Worm (Caenorhabditis elegans) whole organism, L1 larva: ENCODE results near the gene scl-21.

Experiments
- C16A3.4 ChIP-seq: fragments of 150-350 bp; optimal IDR thresholded peaks from 2 replicates; lab custom pipeline; 2014; ENCODE audit warnings: missing biosample characterization, missing genetic modification characterization
- C34B4.2 ChIP-seq: sonication (generic microtip); optimal IDR thresholded peaks from 2 replicates; lab custom pipeline; 2017; ENCODE audit warnings: mild to moderate bottlenecking, missing genetic modification characterization, missing compliant biosample characterization
- F16B12.6 ChIP-seq: fragments of 150-350 bp; optimal IDR thresholded peaks from 2 replicates; lab custom pipeline; 2014; ENCODE audit warnings: missing biosample characterization, missing genetic modification characterization
- Y116A8C.19 ChIP-seq: sonication (generic microtip); optimal IDR thresholded peaks from 2 replicates; lab custom pipeline; 2016; ENCODE audit warnings: missing compliant biosample characterization, missing genetic modification characterization, borderline replicate concordance
- aha-1 ChIP-seq: fragments of 150-350 bp; optimal IDR thresholded peaks from 2 replicates; lab custom pipeline; 2014; ENCODE audit warnings: missing biosample characterization, missing genetic modification characterization
- blmp-1 ChIP-seq: fragments of 150-350 bp; optimal IDR thresholded peaks from 2 replicates; lab custom pipeline; 2014; ENCODE audit warnings: missing biosample characterization, missing genetic modification characterization
- ceh-63 ChIP-seq: fragments of 200-800 bp; sonication (Bioruptor generic); optimal IDR thresholded peaks from 2 replicates; lab custom pipeline; 2018; ENCODE audit warnings: mild to moderate bottlenecking, missing genetic modification characterization, missing compliant biosample characterization
- ceh-8 ChIP-seq: fragments of 200-800 bp; sonication (Bioruptor generic); optimal IDR thresholded peaks from 2 replicates; lab custom pipeline; 2018; ENCODE audit warnings: mild to moderate bottlenecking, missing genetic modification characterization, moderate library complexity, missing compliant biosample characterization
- ceh-90 ChIP-seq: sonication (generic microtip); optimal IDR thresholded peaks from 2 replicates; lab custom pipeline; 2016; ENCODE audit warnings: missing genetic modification characterization, missing compliant biosample characterization
- ces-1 ChIP-seq: fragments of 150-350 bp; optimal IDR thresholded peaks from 2 replicates; lab custom pipeline; 2014; ENCODE audit warnings: missing biosample characterization, missing genetic modification reagents, missing genetic modification characterization
- dpl-1 ChIP-seq, 3 experiments: fragments of 150-350 bp in 2 of 3; sonication (generic microtip) in 1 of 3; optimal IDR thresholded peaks; 2 replicates each; lab custom pipeline; 2014 to 2017; ENCODE audit warnings: missing biosample characterization in 3 of 3, missing genetic modification characterization in 3 of 3, missing genetic modification reagents in 3 of 3
- dsc-1 ChIP-seq: sonication (generic microtip); optimal IDR thresholded peaks from 2 replicates; lab custom pipeline; 2016; ENCODE audit warnings: mild to moderate bottlenecking, missing genetic modification characterization, missing compliant biosample characterization
- egl-13 ChIP-seq: sonication (generic microtip); optimal IDR thresholded peaks from 2 replicates; lab custom pipeline; 2016; ENCODE audit warnings: missing genotype, missing genetic modification reagents, missing genetic modification characterization, missing compliant biosample characterization
- egl-27 ChIP-seq, 2 experiments: fragments of 150-350 bp in 1 of 2; sonication (generic microtip); optimal IDR thresholded peaks; 3 replicates each; lab custom pipeline; 2017 to 2018; ENCODE audit warnings: missing biosample characterization in 2 of 2, missing genetic modification characterization in 2 of 2, missing genetic modification reagents in 2 of 2
- fos-1 ChIP-seq: fragments of 150-350 bp; optimal IDR thresholded peaks from 2 replicates; lab custom pipeline; 2014; ENCODE audit warnings: missing biosample characterization, missing genetic modification characterization
- grh-1 ChIP-seq: fragments of 200-800 bp; sonication (Bioruptor generic); IDR thresholded peaks from 2 replicates; pipeline ENCODE4 v1.3.6; 2022; ENCODE audit warnings: missing genetic modification reagents, missing genetic modification characterization, missing compliant biosample characterization
- hpl-2 ChIP-seq: fragments of 150-350 bp; optimal IDR thresholded peaks from 2 replicates; lab custom pipeline; 2014; ENCODE audit warnings: missing biosample characterization, missing genetic modification reagents, missing genetic modification characterization
- isw-1 ChIP-seq: fragments of 200-800 bp; sonication (Bioruptor generic); IDR thresholded peaks from 2 replicates; pipeline ENCODE4 v1.3.6; 2022; ENCODE audit warnings: missing genetic modification characterization, missing compliant biosample characterization
- jun-1 ChIP-seq: fragments of 150-350 bp; optimal IDR thresholded peaks from 2 replicates; lab custom pipeline; 2014; ENCODE audit warnings: missing biosample characterization, missing genetic modification reagents, missing genetic modification characterization
- lin-13 ChIP-seq: fragments of 150-350 bp; optimal IDR thresholded peaks from 2 replicates; lab custom pipeline; 2014; ENCODE audit warnings: missing biosample characterization, missing genetic modification reagents, missing genetic modification characterization
- lin-14 ChIP-seq: fragments of 200-800 bp; sonication (Bioruptor generic); optimal IDR thresholded peaks from 2 replicates; lab custom pipeline; 2018; ENCODE audit warnings: mild to moderate bottlenecking, missing genetic modification characterization, moderate library complexity, missing compliant biosample characterization
- mdl-1 ChIP-seq, 2 experiments: fragments of 150-350 bp; optimal IDR thresholded peaks; 2 replicates each; lab custom pipeline; 2014 to 2017; ENCODE audit warnings: missing biosample characterization in 2 of 2, missing genetic modification characterization in 2 of 2, inconsistent platforms in 1 of 2
- mef-2 ChIP-seq: fragments of 150-350 bp; optimal IDR thresholded peaks from 2 replicates; lab custom pipeline; 2014; ENCODE audit warnings: missing biosample characterization, missing genetic modification characterization
- nhr-11 ChIP-seq: fragments of 150-350 bp; optimal IDR thresholded peaks from 2 replicates; lab custom pipeline; 2014; ENCODE audit warnings: missing biosample characterization, missing genetic modification characterization
- nhr-20 ChIP-seq: sonication (generic microtip); optimal IDR thresholded peaks from 2 replicates; lab custom pipeline; 2016; ENCODE audit warnings: mild to moderate bottlenecking, missing genetic modification characterization, missing compliant biosample characterization
- nhr-47 ChIP-seq: sonication (generic microtip); optimal IDR thresholded peaks from 2 replicates; lab custom pipeline; 2016; ENCODE audit warnings: mild to moderate bottlenecking, missing genetic modification characterization, moderate library complexity, missing compliant biosample characterization
- nhr-77 ChIP-seq: fragments of 150-350 bp; optimal IDR thresholded peaks from 2 replicates; lab custom pipeline; 2014; ENCODE audit warnings: missing biosample characterization, missing genetic modification characterization
- nhr-85 ChIP-seq: sonication (generic microtip); peaks from one replicate; lab custom pipeline; 2016; ENCODE audit warnings: missing genetic modification characterization, inconsistent platforms, missing compliant biosample characterization
- pag-3 ChIP-seq: sonication (generic microtip); optimal IDR thresholded peaks from 2 replicates; lab custom pipeline; 2017; ENCODE audit warnings: missing genetic modification characterization, mild to moderate bottlenecking, missing compliant biosample characterization, antibody characterized with exemption, borderline replicate concordance; ENCODE audit not compliant: insufficient read depth
- sox-4 ChIP-seq: sonication (generic microtip); optimal IDR thresholded peaks from 2 replicates; lab custom pipeline; 2016; ENCODE audit warnings: missing genetic modification characterization, missing compliant biosample characterization
- swsn-7 ChIP-seq: sonication (generic microtip); optimal IDR thresholded peaks from 2 replicates; lab custom pipeline; 2016; ENCODE audit warnings: missing genetic modification characterization, missing compliant biosample characterization
- unc-62 ChIP-seq: fragments of 150-350 bp; optimal IDR thresholded peaks from 2 replicates; lab custom pipeline; 2014; ENCODE audit warnings: missing biosample characterization, missing genetic modification reagents, missing genetic modification characterization
- vab-15 ChIP-seq: sonication (generic microtip); optimal IDR thresholded peaks from 2 replicates; lab custom pipeline; 2017; ENCODE audit warnings: missing genotype, mild to moderate bottlenecking, missing genetic modification characterization, missing compliant biosample characterization
- zag-1 ChIP-seq: fragments of 150-350 bp; optimal IDR thresholded peaks from 2 replicates; lab custom pipeline; 2014; ENCODE audit warnings: missing biosample characterization, missing genetic modification characterization

The scl-21 gene

DNA sequence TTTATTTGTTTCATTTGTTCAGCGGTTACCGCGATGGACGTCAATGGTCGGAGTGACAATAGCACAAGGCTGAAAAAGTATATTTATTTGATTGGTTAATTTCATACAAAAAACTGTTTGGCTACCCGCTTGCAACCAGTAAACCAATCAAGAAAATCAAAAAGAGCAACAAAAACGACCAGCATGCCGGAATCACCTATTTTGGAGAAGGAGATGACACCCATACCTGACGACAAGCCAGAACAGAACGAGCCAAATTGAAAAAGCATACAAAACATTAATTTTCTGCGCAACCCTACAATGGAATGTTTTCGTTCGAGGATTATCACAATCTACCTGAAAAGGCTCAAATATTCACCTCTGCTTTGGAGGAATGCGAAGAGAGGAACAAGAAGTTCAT is 5.0 kb downstream of the scl-21 start, which contains the start of gene Y43F8B.7:
Y43F8B.7 (plus strand) TSS at position 301 of the 400 bp plus-strand sequence.
- TF ChIP-seq fos-1 (tag; lab: Kevin White, UChicago): no peak
- TF ChIP-seq ceh-90 (tag; lab: Kevin White, UChicago): no peak
- no peak for TF ChIP-seq aha-1
- TF ChIP-seq egl-27 (tag; optimal IDR thresholded peaks at IDR 0.05; lab: Kevin White, UChicago): no peak
- no peak for TF ChIP-seq lin-14
- no peak for TF ChIP-seq egl-13 (tag; lab: Kevin White, UChicago)
- no peak for TF ChIP-seq zag-1 (tag; lab: Kevin White, UChicago)
- TF ChIP-seq, all 84 proteins: peak for 0

DNA sequence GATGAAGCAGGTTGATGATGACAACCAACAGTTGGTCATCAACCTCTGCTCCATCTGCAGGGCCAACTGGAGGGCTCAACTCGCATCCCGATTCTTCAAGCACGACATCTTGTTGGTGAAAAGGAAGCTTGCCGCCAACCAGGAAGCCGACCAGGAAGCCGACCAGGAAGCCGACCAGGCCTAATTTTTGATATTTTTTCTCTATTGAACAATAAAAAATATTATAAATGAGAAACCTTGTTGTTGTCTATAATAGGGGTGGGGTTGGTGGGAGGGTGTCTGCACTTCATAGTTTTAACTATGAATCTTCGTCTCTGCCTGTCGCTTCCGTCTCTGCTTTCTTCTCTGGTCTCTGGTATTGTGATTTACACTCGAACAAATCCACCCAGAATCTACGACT is 9.8 kb downstream of the scl-21 start, which contains the start of gene Y43F8B.18:
Y43F8B.18 (plus strand) TSS at position 301 of the 400 bp plus-strand sequence.
- TF ChIP-seq fos-1 (tag; lab: Kevin White, UChicago) (no peak), swsn-7 (tag; lab: Kevin White, UChicago) (no peak), egl-13 (tag; lab: Kevin White, UChicago) (no peak), dpl-1 (GFP tag; optimal IDR thresholded peaks at IDR 0.05; lab: Kevin White, UChicago) (no peak), ces-1 (GFP tag; lab: Kevin White, UChicago) (no peak), pag-3 (tag; lab: Kevin White, UChicago) (no peak), nhr-47 (no peak), ceh-8 (GFP tag; lab: Kevin White, UChicago) (no peak), lin-13 (GFP tag; lab: Kevin White, UChicago) (no peak), jun-1 (tag; lab: Kevin White, UChicago) (no peak), C16A3.4 (tag; lab: Kevin White, UChicago) (no peak)

DNA sequence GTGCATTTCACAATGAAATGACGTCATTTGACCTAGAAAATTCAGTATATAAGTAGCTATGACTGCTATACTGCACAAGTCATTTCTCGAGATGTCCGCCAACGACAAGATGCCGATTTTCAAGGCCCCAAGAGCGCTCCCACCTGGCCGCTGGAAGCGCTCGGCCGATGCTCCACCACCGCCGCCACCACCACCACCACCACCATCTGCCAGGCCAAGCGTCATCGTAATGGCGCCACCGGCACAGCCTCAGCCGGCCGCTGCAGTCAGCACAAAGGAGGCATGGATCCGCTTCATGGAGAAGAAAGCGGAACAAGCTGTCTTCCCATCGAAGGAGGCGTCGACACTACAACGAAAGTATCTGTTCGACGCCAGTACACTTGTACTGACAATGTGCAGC is 10.2 kb downstream of the scl-21 start, which contains the start of gene Y43F8B.28:
Y43F8B.28 (plus strand) TSS at position 59 of the 400 bp plus-strand sequence.
- TF ChIP-seq Y116A8C.19 (tag; lab: Kevin White, UChicago) (no peak), zag-1 (tag; lab: Kevin White, UChicago) (no peak), ceh-90 (tag; lab: Kevin White, UChicago) (no peak), nhr-11 (no peak), ceh-8 (GFP tag; lab: Kevin White, UChicago) (no peak), mdl-1 (tag; optimal IDR thresholded peaks at IDR 0.05; lab: Kevin White, UChicago) (no peak), nhr-20 (tag; lab: Kevin White, UChicago) (no peak), dsc-1 (tag; lab: Kevin White, UChicago) (no peak), mef-2 (tag; lab: Kevin White, UChicago) (no peak), sox-4 (tag; lab: Kevin White, UChicago) (no peak), dpl-1 (GFP tag; optimal IDR thresholded peaks at IDR 0.05; lab: Kevin White, UChicago) (no peak), unc-62 (GFP tag; lab: Kevin White, UChicago) (no peak), ceh-63 (GFP tag; lab: Kevin White, UChicago) (no peak), pag-3 (tag; lab: Kevin White, UChicago) (no peak), nhr-77 (tag; lab: Kevin White, UChicago) (no peak), grh-1 (GFP tag; lab: Robert Waterston, UW) (no peak)

DNA sequence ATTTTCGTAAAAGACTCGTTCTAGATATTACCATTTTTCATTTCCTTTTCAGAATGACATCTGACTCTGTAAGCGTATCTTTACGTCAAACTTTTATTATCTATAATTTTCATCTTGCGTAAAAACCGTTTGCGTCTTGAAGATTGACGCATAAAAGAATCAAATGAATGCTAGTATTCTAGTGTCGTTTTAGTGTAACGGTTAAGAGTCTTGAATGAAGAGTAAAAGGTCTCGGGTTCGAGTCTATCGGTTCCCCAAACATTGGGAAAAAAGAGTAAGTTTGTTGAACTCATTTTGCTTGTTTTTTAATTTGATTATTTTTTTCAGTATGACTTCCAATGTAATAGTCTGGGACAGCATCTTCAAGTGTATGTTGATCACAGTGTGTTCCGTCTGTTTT is 11.0 kb downstream of the scl-21 start, which contains the start of gene Y43F8B.17:
Y43F8B.17 (plus strand) TSS at position 215 of the 400 bp plus-strand sequence.
- TF ChIP-seq C16A3.4 (tag; lab: Kevin White, UChicago) (no peak), nhr-85 (tag; lab: Kevin White, UChicago) (peak; percentile 58)

DNA sequence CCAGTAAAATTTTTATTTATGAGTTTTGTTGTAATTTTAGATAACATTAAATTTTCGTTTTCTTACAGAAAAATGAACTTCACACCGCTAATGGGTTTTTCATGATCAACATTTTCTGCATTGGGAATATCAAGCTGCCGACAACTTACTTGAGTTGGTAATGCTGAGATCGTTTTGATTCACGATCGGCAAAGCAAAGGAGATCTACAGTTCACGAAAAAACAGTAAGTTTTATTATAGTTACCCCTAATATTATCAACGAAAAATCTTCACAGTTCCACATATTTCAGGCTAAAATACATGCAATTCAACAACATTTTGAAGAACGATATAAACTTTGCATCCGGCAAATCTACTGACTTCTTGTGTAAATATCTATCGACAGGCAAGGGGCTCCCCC is 13.0 kb downstream of the scl-21 start, which contains the start of gene Y43F8B.22:
Y43F8B.22 (plus strand) TSS at position 301 of the 400 bp plus-strand sequence.
- TF ChIP-seq C34B4.2 (tag; lab: Kevin White, UChicago) (no peak), hpl-2 (GFP tag; lab: Kevin White, UChicago) (no peak), C16A3.4 (tag; lab: Kevin White, UChicago) (no peak), vab-15 (tag; lab: Kevin White, UChicago) (no peak), blmp-1 (no peak), nhr-85 (tag; lab: Kevin White, UChicago) (no peak), lin-13 (GFP tag; lab: Kevin White, UChicago) (no peak), F16B12.6 (tag; lab: Kevin White, UChicago) (no peak), isw-1 (no peak)
